Fruit fly (Drosophila melanogaster): ENCODE data around the gene CG15167.

CG15167 gene

DNA sequence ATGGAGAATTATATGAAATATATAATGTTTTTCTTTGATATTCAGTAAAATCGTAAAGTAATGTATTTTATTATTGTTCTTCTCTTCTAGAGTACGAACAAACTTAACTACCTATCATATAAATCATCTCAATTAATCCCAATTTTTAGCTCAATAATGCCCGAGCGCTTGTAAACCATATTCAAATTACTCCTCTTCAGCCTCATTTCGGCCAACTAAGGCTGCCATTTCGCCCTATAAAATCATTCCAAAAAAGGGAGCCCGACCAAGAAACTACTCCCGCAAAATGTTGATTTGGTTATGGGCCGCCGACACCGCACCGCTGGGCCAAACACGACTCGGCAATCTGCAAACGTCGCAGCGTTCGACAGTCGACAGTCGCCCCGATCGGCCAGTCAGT lies 2.6 kb downstream of the CG15167 start (continued):
- no peak for TF ChIP-seq CG10669 (GFP tag; optimal IDR thresholded peaks at IDR 0.05)
- peak; percentile 77 for TF ChIP-seq Eip78C (GFP tag)
- TF ChIP-seq Hr4 (GFP tag; optimal IDR thresholded peaks at IDR 0.05) = peak; percentile 13
- TF ChIP-seq CG8632 (GFP tag; optimal IDR thresholded peaks at IDR 0.05) = peak; percentile 0

DNA sequence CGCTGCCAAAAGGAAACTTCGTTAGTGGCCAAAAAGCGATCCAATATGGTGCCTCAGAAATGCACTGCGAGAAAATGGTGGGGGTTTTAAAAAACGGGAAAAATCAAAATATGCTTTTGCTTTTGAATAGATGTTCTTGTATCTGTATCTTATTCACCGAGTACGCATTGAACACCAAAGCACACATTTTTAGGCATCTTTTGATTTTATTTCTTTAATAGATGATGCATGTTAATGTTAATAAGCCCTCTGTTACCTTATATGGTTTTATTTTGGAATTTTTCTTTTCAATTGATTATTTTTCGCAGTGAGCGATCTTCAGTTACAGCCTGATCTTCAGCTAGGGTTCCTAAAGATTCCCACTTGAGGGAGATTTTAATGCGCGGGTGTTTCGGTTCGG lies 3.7 kb downstream of the CG15167 start:
- TF ChIP-seq salr (GFP tag; optimal IDR thresholded peaks at IDR 0.05) = peak in 1 of 2 experiments; percentile 7
- TF ChIP-seq Eip75B (GFP tag; optimal IDR thresholded peaks at IDR 0.05) = no peak
- TF ChIP-seq CG8119 (GFP tag; IDR thresholded peaks at IDR 0.05) = peak; percentile 64; the same call in 1 of the 3 replicates
- peak; percentile 45 for TF ChIP-seq achi (GFP tag; optimal IDR thresholded peaks at IDR 0.05)
- TF ChIP-seq CG11294 (GFP tag; IDR thresholded peaks at IDR 0.05) = no peak; the same call in 1 of the 2 replicates
- peak; percentile 80 for TF ChIP-seq CG6276 (GFP tag; optimal IDR thresholded peaks at IDR 0.05)
- TF ChIP-seq CG6808 (GFP tag; optimal IDR thresholded peaks at IDR 0.05) = no peak
- peak; percentile 16 for TF ChIP-seq dac (GFP tag; optimal IDR thresholded peaks at IDR 0.05)
- TF ChIP-seq Hr4 (GFP tag; optimal IDR thresholded peaks at IDR 0.05) = peak; percentile 83
- peak; percentile 82 for TF ChIP-seq Eip78C (GFP tag)
- no peak for TF ChIP-seq Sox102F (GFP tag; optimal IDR thresholded peaks at IDR 0.05)
- TF ChIP-seq net (GFP tag; optimal IDR thresholded peaks at IDR 0.05) = peak; percentile 49
- TF ChIP-seq eg (GFP tag; IDR thresholded peaks at IDR 0.05) = peak; percentile 56; the same call in 1 of the 3 replicates
- TF ChIP-seq CG10631 (GFP tag; optimal IDR thresholded peaks at IDR 0.05) = peak; percentile 46
- TF ChIP-seq Gug (GFP tag; IDR thresholded peaks at IDR 0.05) = peak; percentile 56
- TF ChIP-seq Smox (GFP tag; optimal IDR thresholded peaks at IDR 0.05) = no peak
- TF ChIP-seq Eip93F (GFP tag; optimal IDR thresholded peaks at IDR 0.05) = no peak
- no peak for TF ChIP-seq CG11902 (GFP tag; optimal IDR thresholded peaks at IDR 0.05)
- no peak for TF ChIP-seq Ets21C (GFP tag; optimal IDR thresholded peaks at IDR 0.05)
- no peak for TF ChIP-seq CG1621 (tag; optimal IDR thresholded peaks at IDR 0.05)
- no peak for TF ChIP-seq dsx (GFP tag; optimal IDR thresholded peaks at IDR 0.05; ENCODE audit: poor library complexity, severe bottlenecking)
- TF ChIP-seq CG31627 (GFP tag; optimal IDR thresholded peaks at IDR 0.05) = no peak
- no peak for TF ChIP-seq vri (GFP tag; optimal IDR thresholded peaks at IDR 0.05)
- TF ChIP-seq ss (GFP tag; optimal IDR thresholded peaks at IDR 0.05) = no peak
- TF ChIP-seq Hr38 (GFP tag; optimal IDR thresholded peaks at IDR 0.05) = no peak
- TF ChIP-seq CG11762 (GFP tag; optimal IDR thresholded peaks at IDR 0.05; ENCODE audit: insufficient read depth) = no peak
- TF ChIP-seq spab (GFP tag; optimal IDR thresholded peaks at IDR 0.05) = no peak
- no peak for TF ChIP-seq Sox15 (GFP tag; optimal IDR thresholded peaks at IDR 0.05)
- TF ChIP-seq Hr39 (GFP tag; optimal IDR thresholded peaks at IDR 0.05) = no peak
- no peak for TF ChIP-seq fkh (GFP tag; optimal IDR thresholded peaks at IDR 0.05)
- peak; percentile 43 for TF ChIP-seq CG3919 (GFP tag; optimal IDR thresholded peaks at IDR 0.05)
- TF ChIP-seq CG34406 (GFP tag; optimal IDR thresholded peaks at IDR 0.05) = no peak
- TF ChIP-seq CG8632 (GFP tag; optimal IDR thresholded peaks at IDR 0.05) = no peak
- TF ChIP-seq fd59A (GFP tag; optimal IDR thresholded peaks at IDR 0.05) = no peak
- peak; percentile 25 for TF ChIP-seq OdsH (GFP tag; optimal IDR thresholded peaks at IDR 0.05)
- TF ChIP-seq CG16779 (tag; optimal IDR thresholded peaks at IDR 0.05) = no peak
- TF ChIP-seq CG8319 (GFP tag; optimal IDR thresholded peaks at IDR 0.05) = no peak
- TF ChIP-seq CG3032 (tag; optimal IDR thresholded peaks at IDR 0.05) = peak; percentile 10
- TF ChIP-seq Met (GFP tag; optimal IDR thresholded peaks at IDR 0.05) = no peak
- TF ChIP-seq CG15336 (GFP tag; IDR thresholded peaks at IDR 0.05) = peak; percentile 57; the same call in 1 of the 2 replicates
- no peak for TF ChIP-seq Blimp-1 (GFP tag; optimal IDR thresholded peaks at IDR 0.05)
- no peak for TF ChIP-seq CG6792 (GFP tag; optimal IDR thresholded peaks at IDR 0.05)
- no peak for TF ChIP-seq CG7368 (GFP tag; optimal IDR thresholded peaks at IDR 0.05)
- peak; percentile 36 for TF ChIP-seq svp (GFP tag)
- no peak for TF ChIP-seq topi (GFP tag; optimal IDR thresholded peaks at IDR 0.05)
- TF ChIP-seq lz (GFP tag; optimal IDR thresholded peaks at IDR 0.05) = no peak
- no peak for TF ChIP-seq acj6 (GFP tag; optimal IDR thresholded peaks at IDR 0.05)
- TF ChIP-seq pdm3 (GFP tag; optimal IDR thresholded peaks at IDR 0.05) = peak; percentile 29
- TF ChIP-seq CG32006 (GFP tag; optimal IDR thresholded peaks at IDR 0.05) = peak; percentile 66
